Worm (Caenorhabditis elegans) whole organism, L4/young adult: ENCODE results near the gene fbxb-5.

ENCODE experiments used
- W03F9.2 ChIP-seq: fragments of 150-350 bp; optimal IDR thresholded peaks from 2 replicates; lab custom pipeline; 2014; ENCODE audit warnings: missing biosample characterization, missing genetic modification characterization
- him-1 ChIP-seq: sonication (generic microtip); optimal IDR thresholded peaks from 2 replicates; lab custom pipeline; 2016; ENCODE audit warnings: missing genotype, missing genetic modification reagents, missing genetic modification characterization, missing compliant biosample characterization

ce11 chrII:1744183-1744582, 21.9 kb upstream of the fbxb-5 start, which contains the start of gene clec-19:
- TF ChIP-seq him-1 (tag; lab: Kevin White, UChicago) (no peak), W03F9.2 (tag; lab: Kevin White, UChicago) (no peak)
